Fruit fly (Drosophila melanogaster): ENCODE results near the gene CG8028.

Gene CG8028

dm6 chrX:19229855-19230433, 50.2 kb downstream of the CG8028 start (continued):
- peak; percentile 72 for TF ChIP-seq CG3919 (GFP tag; optimal IDR thresholded peaks at IDR 0.05)
- peak; percentile 91 for TF ChIP-seq Blimp-1 (GFP tag; optimal IDR thresholded peaks at IDR 0.05)
- peak; percentile 44 for TF ChIP-seq Sox15 (GFP tag; optimal IDR thresholded peaks at IDR 0.05)
- peak; percentile 55 for TF ChIP-seq CG11902 (GFP tag; optimal IDR thresholded peaks at IDR 0.05)
- TF ChIP-seq Hr4 (GFP tag; optimal IDR thresholded peaks at IDR 0.05): peak; percentile 65
- TF ChIP-seq vri (GFP tag; optimal IDR thresholded peaks at IDR 0.05): no peak
- TF ChIP-seq pdm3 (GFP tag; optimal IDR thresholded peaks at IDR 0.05): peak; percentile 72
- peak; percentile 70 for TF ChIP-seq Sox102F (GFP tag; optimal IDR thresholded peaks at IDR 0.05)
- peak in 1 of 2 experiments; percentile 48 for TF ChIP-seq ss (GFP tag; optimal IDR thresholded peaks at IDR 0.05)
- peak; percentile 67 for TF ChIP-seq Eip75B (GFP tag; optimal IDR thresholded peaks at IDR 0.05)
- peak; percentile 70 for TF ChIP-seq acj6 (GFP tag; optimal IDR thresholded peaks at IDR 0.05)
- TF ChIP-seq fkh (GFP tag; optimal IDR thresholded peaks at IDR 0.05): no peak
- peak; percentile 72 for TF ChIP-seq OdsH (GFP tag; optimal IDR thresholded peaks at IDR 0.05)
- TF ChIP-seq CG15336 (GFP tag; IDR thresholded peaks at IDR 0.05): peak; percentile 74
- peak; percentile 68 for TF ChIP-seq Sox14 (GFP tag; optimal IDR thresholded peaks at IDR 0.05)
- TF ChIP-seq fd59A (GFP tag; optimal IDR thresholded peaks at IDR 0.05): peak; percentile 57
- TF ChIP-seq eg (GFP tag; IDR thresholded peaks at IDR 0.05): peak; percentile 48; the same call in 1 of the 3 replicates
- TF ChIP-seq Gug (GFP tag; IDR thresholded peaks at IDR 0.05): no peak; the same call in 1 of the 2 replicates
- peak; percentile 78 for TF ChIP-seq svp (GFP tag)
- peak; percentile 26 for TF ChIP-seq spab (GFP tag; optimal IDR thresholded peaks at IDR 0.05)
- TF ChIP-seq esn (GFP tag; optimal IDR thresholded peaks at IDR 0.05): peak; percentile 75
- TF ChIP-seq CG3032 (tag; optimal IDR thresholded peaks at IDR 0.05): peak; percentile 54
- peak; percentile 65 for TF ChIP-seq CG11762 (GFP tag; optimal IDR thresholded peaks at IDR 0.05; ENCODE audit: insufficient read depth)
- peak; percentile 66 for TF ChIP-seq lz (GFP tag; optimal IDR thresholded peaks at IDR 0.05)
- TF ChIP-seq Eip78C (GFP tag): peak; percentile 95
- no peak for TF ChIP-seq CG1621 (tag; optimal IDR thresholded peaks at IDR 0.05)
- peak; percentile 49 for TF ChIP-seq Ets96B (tag; optimal IDR thresholded peaks at IDR 0.05)
- TF ChIP-seq Hr38 (GFP tag; optimal IDR thresholded peaks at IDR 0.05): no peak
- TF ChIP-seq CG6792 (GFP tag; optimal IDR thresholded peaks at IDR 0.05): peak; percentile 74
- TF ChIP-seq CG7368 (GFP tag; optimal IDR thresholded peaks at IDR 0.05): peak; percentile 57
- peak; percentile 67 for TF ChIP-seq CG6276 (GFP tag; optimal IDR thresholded peaks at IDR 0.05)
- peak in 1 of 2 experiments; percentile 66 for TF ChIP-seq salr (GFP tag; optimal IDR thresholded peaks at IDR 0.05)
- peak; percentile 69 for TF ChIP-seq achi (GFP tag; optimal IDR thresholded peaks at IDR 0.05)
- peak; percentile 75 for TF ChIP-seq CG4318 (GFP tag; optimal IDR thresholded peaks at IDR 0.05)
- TF ChIP-seq topi (GFP tag; optimal IDR thresholded peaks at IDR 0.05): peak; percentile 75
- peak; percentile 56 for TF ChIP-seq CG8632 (GFP tag; optimal IDR thresholded peaks at IDR 0.05)
- peak; percentile 90 for TF ChIP-seq CG32006 (GFP tag; optimal IDR thresholded peaks at IDR 0.05)

Measured in whole organism, prepupa.